Worm (Caenorhabditis elegans) whole organism, L1 larva: ENCODE measurements around the gene F59A6.4.

Experiments
- F16B12.6 ChIP-seq: fragments of 150-350 bp; optimal IDR thresholded peaks from 2 replicates; lab custom pipeline; 2014; ENCODE audit warnings: missing biosample characterization, missing genetic modification characterization
- efl-3 ChIP-seq: fragments of 200-800 bp; sonication (Bioruptor generic); optimal IDR thresholded peaks from 2 replicates; lab custom pipeline; 2018; ENCODE audit warnings: mild to moderate bottlenecking, missing genetic modification characterization, missing compliant biosample characterization
- egl-27 ChIP-seq, 2 experiments: fragments of 150-350 bp in 1 of 2; sonication (generic microtip); optimal IDR thresholded peaks; 3 replicates each; lab custom pipeline; 2017 to 2018; ENCODE audit warnings: missing biosample characterization in 2 of 2, missing genetic modification characterization in 2 of 2, missing genetic modification reagents in 2 of 2
- grh-1 ChIP-seq: fragments of 200-800 bp; sonication (Bioruptor generic); IDR thresholded peaks from 2 replicates; pipeline ENCODE4 v1.3.6; 2022; ENCODE audit warnings: missing genetic modification reagents, missing genetic modification characterization, missing compliant biosample characterization
- jun-1 ChIP-seq: fragments of 150-350 bp; optimal IDR thresholded peaks from 2 replicates; lab custom pipeline; 2014; ENCODE audit warnings: missing biosample characterization, missing genetic modification reagents, missing genetic modification characterization
- tlp-1 ChIP-seq: fragments of 150-350 bp; optimal IDR thresholded peaks from 2 replicates; lab custom pipeline; 2014; ENCODE audit warnings: missing biosample characterization, missing genetic modification characterization
- unc-62 ChIP-seq: fragments of 150-350 bp; optimal IDR thresholded peaks from 2 replicates; lab custom pipeline; 2014; ENCODE audit warnings: missing biosample characterization, missing genetic modification reagents, missing genetic modification characterization

- TF ChIP-seq egl-27 (tag; optimal IDR thresholded peaks at IDR 0.05; lab: Kevin White, UChicago), result peak in 1 of 2 experiments; percentile 36
- peak; percentile 89 for TF ChIP-seq jun-1
- TF ChIP-seq tlp-1 (tag; lab: Kevin White, UChicago), result no peak
- peak; percentile 92 for TF ChIP-seq grh-1 (GFP tag; lab: Robert Waterston, UW)
- TF ChIP-seq F16B12.6, result peak; percentile 75
- TF ChIP-seq unc-62 (GFP tag; lab: Kevin White, UChicago), result no peak
- TF ChIP-seq efl-3 (GFP tag; lab: Kevin White, UChicago), result no peak
Observed at ce11 chrII:5055129-5055666, 50.3 kb downstream of the F59A6.4 start, which contains the start of the genes ify-1 and rpl-22.
